Fruit fly (Drosophila melanogaster): ENCODE results near the gene nerfin-1.

dm6 chr3L:959188-959868 lies 50.4 kb downstream of the nerfin-1 start:
- TF ChIP-seq CG8478 (optimal IDR thresholded peaks at IDR 0.05) (no peak), psq (optimal IDR thresholded peaks at IDR 0.05) (no peak), pan (optimal IDR thresholded peaks at IDR 0.05) (no peak), usp (GFP tag; optimal IDR thresholded peaks at IDR 0.05) (no peak)

All from whole organism.